Fruit fly (Drosophila melanogaster): ENCODE results near the gene Ncoa6.

Ncoa6 gene

dm6 chr2L:5268198-5268597 is 58.3 kb downstream of the Ncoa6 start, which contains the start of gene Cyp4ac3:
Cyp4ac3 (plus strand) TSS chr2L:5268498.
- TF ChIP-seq Lhr (GFP tag; optimal IDR thresholded peaks at IDR 0.05) (no peak), Blimp-1 (GFP tag; optimal IDR thresholded peaks at IDR 0.05) (peak; percentile 41)

- no peak for TF ChIP-seq CG6765 (GFP tag; optimal IDR thresholded peaks at IDR 0.05)
- no peak for TF ChIP-seq ERR (GFP tag; optimal IDR thresholded peaks at IDR 0.05)
- TF ChIP-seq Tbp (GFP tag; optimal IDR thresholded peaks at IDR 0.05), result no peak
- no peak for TF ChIP-seq dysf (GFP tag; IDR thresholded peaks at IDR 0.05)
- TF ChIP-seq Myb (GFP tag; optimal IDR thresholded peaks at IDR 0.05), result no peak
- no peak for TF ChIP-seq lov (optimal IDR thresholded peaks at IDR 0.05)
- no peak for TF ChIP-seq lov (GFP tag; IDR thresholded peaks at IDR 0.05)
Observed at dm6 chr2L:5266092-5266491, 60.4 kb downstream of the Ncoa6 start, which contains the start of gene Cyp4ac2. Cyp4ac2 (plus strand) TSS chr2L:5266392.

All from whole organism, embryonic.